Fruit fly (Drosophila melanogaster) whole organism, embryonic: ENCODE results near the gene udt.

Experiments
- ATbp ChIP-seq: fragments of 200-800 bp; sonication (Bioruptor generic); optimal IDR thresholded peaks from 2 replicates; lab custom pipeline; 2017; ENCODE audit warnings: missing biosample characterization, mild to moderate bottlenecking, missing genetic modification characterization, missing genetic modification reagents
- Adf1 ChIP-seq: fragments of 200-800 bp; sonication (Bioruptor generic); IDR thresholded peaks from 2 replicates; pipeline ENCODE4 v1.3.6; 2022; ENCODE audit warnings: missing biosample characterization, missing genetic modification characterization
- Atf6 ChIP-seq: fragments of 200-800 bp; sonication (Bioruptor generic); IDR thresholded peaks from 2 replicates; pipeline ENCODE4 v1.3.6; 2022; ENCODE audit warnings: missing biosample characterization, missing genetic modification characterization
- B-H2 ChIP-seq: fragments of 200-800 bp; sonication (Bioruptor generic); optimal IDR thresholded peaks from 2 replicates; lab custom pipeline; 2018; ENCODE audit warnings: missing biosample characterization, mild to moderate bottlenecking, missing genetic modification characterization
- BEAF-32 ChIP-seq: fragments of 200-800 bp; sonication (Bioruptor generic); optimal IDR thresholded peaks from 3 replicates; lab custom pipeline; 2017; ENCODE audit warnings: missing biosample characterization, missing genetic modification characterization, mild to moderate bottlenecking, moderate library complexity, missing genetic modification reagents
- BtbVII ChIP-seq: fragments of 200-800 bp; sonication (Bioruptor generic); optimal IDR thresholded peaks from 3 replicates; lab custom pipeline; 2017; ENCODE audit warnings: missing biosample characterization, mild to moderate bottlenecking, missing genetic modification characterization
- CG10431 ChIP-seq: fragments of 200-800 bp; sonication (Bioruptor generic); optimal IDR thresholded peaks from 3 replicates; lab custom pipeline; 2018; ENCODE audit warnings: missing biosample characterization, mild to moderate bottlenecking, missing genetic modification characterization
- CG10654 ChIP-seq: fragments of 200-800 bp; sonication (Bioruptor generic); optimal IDR thresholded peaks from 2 replicates; lab custom pipeline; 2016; ENCODE audit warnings: missing biosample characterization, missing genetic modification characterization
- CG11456 ChIP-seq: fragments of 200-800 bp; sonication (Bioruptor generic); IDR thresholded peaks from 3 replicates; pipeline ENCODE4 v1.3.6; 2022; ENCODE audit warnings: missing biosample characterization, missing genetic modification characterization
- CG12659 ChIP-seq: fragments of 200-800 bp; sonication (Bioruptor generic); optimal IDR thresholded peaks from 3 replicates; lab custom pipeline; 2017; ENCODE audit warnings: mild to moderate bottlenecking, missing biosample characterization, missing genetic modification reagents, missing genetic modification characterization
- CG13775 ChIP-seq: fragments of 200-800 bp; sonication (Bioruptor generic); optimal IDR thresholded peaks from 3 replicates; lab custom pipeline; 2017; ENCODE audit warnings: missing biosample characterization, mild to moderate bottlenecking, missing genetic modification characterization
- CG15514 ChIP-seq: fragments of 200-800 bp; sonication (Bioruptor generic); optimal IDR thresholded peaks from 3 replicates; lab custom pipeline; 2017; ENCODE audit warnings: missing biosample characterization, missing genetic modification characterization, mild to moderate bottlenecking, moderate library complexity, missing genetic modification reagents
- CG15601 ChIP-seq: fragments of 200-800 bp; sonication (Bioruptor generic); optimal IDR thresholded peaks from 3 replicates; lab custom pipeline; 2019; ENCODE audit warnings: missing biosample characterization, mild to moderate bottlenecking, missing genetic modification characterization, moderate library complexity
- CG18619 ChIP-seq: fragments of 200-800 bp; sonication (Bioruptor generic); optimal IDR thresholded peaks from 3 replicates; lab custom pipeline; 2017; ENCODE audit warnings: missing biosample characterization, mild to moderate bottlenecking, missing genetic modification characterization
- CG3281 ChIP-seq: fragments of 200-800 bp; sonication (Bioruptor generic); optimal IDR thresholded peaks from 3 replicates; lab custom pipeline; 2017; ENCODE audit warnings: missing biosample characterization, mild to moderate bottlenecking, missing genetic modification characterization
- CG43689 ChIP-seq: fragments of 200-800 bp; sonication (Bioruptor generic); IDR thresholded peaks from 2 replicates; pipeline ENCODE4 v1.3.6; 2022; ENCODE audit warnings: missing biosample characterization, missing genetic modification characterization
- CG4730 ChIP-seq: fragments of 200-800 bp; sonication (Bioruptor generic); IDR thresholded peaks from 2 replicates; pipeline ENCODE4 v1.3.6; 2022; ENCODE audit warnings: missing biosample characterization, missing genetic modification characterization
- CG6254 ChIP-seq: fragments of 200-800 bp; sonication (Bioruptor generic); optimal IDR thresholded peaks from 3 replicates; lab custom pipeline; 2017; ENCODE audit warnings: mild to moderate bottlenecking, missing biosample characterization, missing genetic modification reagents, missing genetic modification characterization
- CG7987 ChIP-seq: fragments of 200-800 bp; sonication (Bioruptor generic); optimal IDR thresholded peaks from 2 replicates; lab custom pipeline; 2018; ENCODE audit warnings: missing biosample characterization, mild to moderate bottlenecking, missing genetic modification characterization, moderate library complexity
- CG9437 ChIP-seq: fragments of 200-800 bp; sonication (Bioruptor generic); optimal IDR thresholded peaks from 2 replicates; lab custom pipeline; 2018; ENCODE audit warnings: missing biosample characterization, mild to moderate bottlenecking, missing genetic modification characterization
- CG9727 ChIP-seq: fragments of 200-800 bp; sonication (Bioruptor generic); optimal IDR thresholded peaks from 3 replicates; lab custom pipeline; 2017; ENCODE audit warnings: missing biosample characterization, mild to moderate bottlenecking, missing genetic modification characterization
- CG9797 ChIP-seq: fragments of 200-800 bp; sonication (Bioruptor generic); optimal IDR thresholded peaks from 3 replicates; lab custom pipeline; 2018; ENCODE audit warnings: missing biosample characterization, mild to moderate bottlenecking, missing genetic modification characterization
- CrebB ChIP-seq: fragments of 200-800 bp; sonication (Bioruptor generic); optimal IDR thresholded peaks from 3 replicates; lab custom pipeline; 2018; ENCODE audit warnings: missing biosample characterization, mild to moderate bottlenecking, missing genetic modification characterization
- D19A ChIP-seq: fragments of 200-800 bp; optimal IDR thresholded peaks from 3 replicates; lab custom pipeline; 2019; ENCODE audit warnings: missing biosample characterization, mild to moderate bottlenecking, missing genetic modification characterization, moderate library complexity
- Fer3 ChIP-seq: fragments of 200-800 bp; sonication (Bioruptor generic); optimal IDR thresholded peaks from 2 replicates; lab custom pipeline; 2018; ENCODE audit warnings: missing biosample characterization, mild to moderate bottlenecking, missing genetic modification characterization, moderate library complexity
- Gsc ChIP-seq: fragments of 200-800 bp; sonication (Bioruptor generic); IDR thresholded peaks from 2 replicates; pipeline ENCODE4 v1.3.6; 2022; ENCODE audit warnings: missing biosample characterization, missing genetic modification characterization
- Jarid2 ChIP-seq: fragments of 200-800 bp; sonication (Bioruptor generic); optimal IDR thresholded peaks from 3 replicates; lab custom pipeline; 2017; ENCODE audit warnings: mild to moderate bottlenecking, missing biosample characterization, missing genetic modification reagents, missing genetic modification characterization
- Mad ChIP-seq: fragments of 200-800 bp; sonication (Bioruptor generic); optimal IDR thresholded peaks from 2 replicates; lab custom pipeline; 2016; ENCODE audit warnings: missing biosample characterization, missing genetic modification characterization
- Med ChIP-seq: fragments of 200-800 bp; sonication (Bioruptor generic); peaks from one replicate; lab custom pipeline; 2016; ENCODE audit warnings: missing biosample characterization, missing genetic modification characterization, mild to moderate bottlenecking, inconsistent platforms, moderate library complexity
- Nf-YC ChIP-seq: fragments of 200-800 bp; optimal IDR thresholded peaks from 3 replicates; lab custom pipeline; 2019; ENCODE audit warnings: missing biosample characterization, mild to moderate bottlenecking, missing genetic modification characterization, moderate library complexity
- Side ChIP-seq: fragments of 200-800 bp; sonication (Bioruptor generic); optimal IDR thresholded peaks from 2 replicates; lab custom pipeline; 2016; ENCODE audit warnings: missing biosample characterization, missing genetic modification characterization
- Trl ChIP-seq, 3 experiments: fragments of >200 bp in 2 of 3; fragments of 200-800 bp in 1 of 3; sonication (Bioruptor generic) in 1 of 3; optimal IDR thresholded peaks; 2 replicates in 1 of 3; 3 replicates in 2 of 3; lab custom pipeline; 2016 to 2017; ENCODE audit warnings: missing biosample characterization in 1 of 3, missing genetic modification characterization in 1 of 3
- abd-A ChIP-seq: fragments of 200-800 bp; sonication (Bioruptor generic); optimal IDR thresholded peaks from 3 replicates; lab custom pipeline; 2019; ENCODE audit warnings: missing biosample characterization, mild to moderate bottlenecking, missing genetic modification characterization, moderate library complexity
- bcd ChIP-seq: fragments of 200-800 bp; sonication (Bioruptor generic); optimal IDR thresholded peaks from 2 replicates; lab custom pipeline; 2017; ENCODE audit warnings: missing biosample characterization, mild to moderate bottlenecking, missing genetic modification characterization
- chinmo ChIP-seq: fragments of 200-800 bp; sonication (Bioruptor generic); IDR thresholded peaks from 4 replicates; pipeline ENCODE4 v1.3.6; 2022; ENCODE audit warnings: missing biosample characterization, missing genetic modification characterization; ENCODE audit not compliant: partially characterized antibody
- ci ChIP-seq: fragments of 200-800 bp; sonication (Bioruptor generic); IDR thresholded peaks from 3 replicates; pipeline ENCODE4 v1.3.6; 2022; ENCODE audit warnings: missing biosample characterization, missing genetic modification characterization
- corto ChIP-seq: fragments of 200-800 bp; sonication (Bioruptor generic); optimal IDR thresholded peaks from 2 replicates; lab custom pipeline; 2016; ENCODE audit warnings: missing biosample characterization, mild to moderate bottlenecking, missing genetic modification characterization, moderate library complexity
- inv ChIP-seq: fragments of 200-800 bp; sonication (Bioruptor generic); IDR thresholded peaks from 2 replicates; pipeline ENCODE4 v1.3.6; 2022; ENCODE audit warnings: missing biosample characterization, missing genetic modification characterization; ENCODE audit not compliant: partially characterized antibody
- kni ChIP-seq: fragments of 200-800 bp; sonication (Bioruptor generic); optimal IDR thresholded peaks from 3 replicates; lab custom pipeline; 2017; ENCODE audit warnings: mild to moderate bottlenecking, missing biosample characterization, missing genetic modification reagents, missing genetic modification characterization
- lab ChIP-seq: fragments of 200-800 bp; sonication (Bioruptor generic); optimal IDR thresholded peaks from 3 replicates; lab custom pipeline; 2017; ENCODE audit warnings: missing biosample characterization, missing genetic modification characterization, mild to moderate bottlenecking, moderate library complexity, missing genetic modification reagents
- nau ChIP-seq: fragments of 200-800 bp; sonication (Bioruptor generic); optimal IDR thresholded peaks from 3 replicates; lab custom pipeline; 2017; ENCODE audit warnings: missing biosample characterization, mild to moderate bottlenecking, missing genetic modification characterization, missing genetic modification reagents
- org-1 ChIP-seq: fragments of 200-800 bp; sonication (Bioruptor generic); optimal IDR thresholded peaks from 2 replicates; lab custom pipeline; 2017; ENCODE audit warnings: missing biosample characterization, missing genetic modification characterization
- pfk ChIP-seq: fragments of 200-800 bp; sonication (Bioruptor generic); optimal IDR thresholded peaks from 2 replicates; lab custom pipeline; 2018; ENCODE audit warnings: missing biosample characterization, mild to moderate bottlenecking, missing genetic modification characterization, moderate library complexity
- pnt ChIP-seq: fragments of 200-800 bp; sonication (Bioruptor generic); optimal IDR thresholded peaks from 3 replicates; lab custom pipeline; 2016; ENCODE audit warnings: missing biosample characterization, missing genetic modification characterization
- scrt ChIP-seq: fragments of 200-800 bp; sonication (Bioruptor generic); optimal IDR thresholded peaks from 2 replicates; lab custom pipeline; 2018; ENCODE audit warnings: missing biosample characterization, mild to moderate bottlenecking, missing genetic modification characterization, moderate library complexity
- sd ChIP-seq: fragments of 200-800 bp; sonication (Bioruptor generic); optimal IDR thresholded peaks from 3 replicates; lab custom pipeline; 2018; ENCODE audit warnings: missing biosample characterization, mild to moderate bottlenecking, missing genetic modification characterization, moderate library complexity
- sens ChIP-seq: fragments of 200-800 bp; sonication (Bioruptor generic); peaks from one replicate; lab custom pipeline; 2016; ENCODE audit warnings: missing biosample characterization, missing genetic modification characterization
- seq ChIP-seq: fragments of 200-800 bp; sonication (Bioruptor generic); IDR thresholded peaks from 2 replicates; pipeline ENCODE4 v1.3.6; 2022; ENCODE audit warnings: missing biosample characterization, missing genetic modification characterization

The udt gene

DNA sequence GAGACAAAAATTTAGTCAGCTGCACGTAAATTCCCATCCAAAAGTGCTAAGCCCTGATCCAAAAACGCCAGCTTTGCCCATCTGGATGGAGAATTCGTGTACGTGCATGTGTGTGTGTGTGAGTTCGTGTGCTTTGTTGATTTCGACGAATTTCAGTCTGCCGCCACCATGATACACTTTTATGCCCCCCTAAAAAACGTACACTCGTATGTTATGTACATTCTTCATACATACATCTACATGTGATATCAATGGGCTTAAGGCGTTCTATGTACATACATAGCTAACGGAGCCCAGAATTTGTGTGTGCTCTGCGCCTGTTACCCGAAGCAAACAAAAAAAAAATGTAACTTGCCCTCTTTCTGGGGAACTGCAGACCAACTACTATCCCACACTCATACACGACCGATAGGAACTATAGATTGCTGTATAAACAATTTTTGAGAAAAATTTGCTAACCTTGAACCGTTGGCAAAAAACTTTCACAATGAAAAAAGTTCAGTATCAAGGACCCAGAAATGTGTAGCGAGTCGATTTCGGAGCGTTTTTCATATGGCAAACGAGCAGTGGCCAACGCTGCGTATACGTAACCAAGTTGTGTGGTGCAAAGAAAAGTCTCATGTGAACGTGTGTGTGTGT lies 37.2 kb downstream of the udt start (continued):
- peak; percentile 30 for TF ChIP-seq Fer3 (tag; lab: Kevin White, UChicago)
- TF ChIP-seq Atf6 (GFP tag; lab: Robert Waterston, UW), result peak; percentile 49; the same call in 1 of the 2 replicates
- TF ChIP-seq CG7987 (GFP tag; lab: Kevin White, UChicago), result peak; percentile 23
- no peak for TF ChIP-seq corto (GFP tag; lab: Kevin White, UChicago)
- peak; percentile 14 for TF ChIP-seq org-1 (GFP tag; lab: Kevin White, UChicago)
- TF ChIP-seq CG9437 (GFP tag; lab: Kevin White, UChicago), result peak; percentile 26
- no peak for TF ChIP-seq CG9797
- no peak for TF ChIP-seq CG4730 (GFP tag; lab: Robert Waterston, UW)
- peak; percentile 34 for TF ChIP-seq CG18619 (GFP tag; lab: Kevin White, UChicago)
- TF ChIP-seq CG43689, result no peak
- no peak for TF ChIP-seq inv (GFP tag; lab: Robert Waterston, UW)
- TF ChIP-seq chinmo (GFP tag; lab: Robert Waterston, UW), result 0 out of 4 replicates have a peak, but pooled peaks have one; percentile 32
- peak; percentile 68 for TF ChIP-seq lab (GFP tag; lab: Kevin White, UChicago)
- peak; percentile 71 for TF ChIP-seq abd-A (tag; lab: Kevin White, UChicago)
- TF ChIP-seq bcd (GFP tag; lab: Kevin White, UChicago), result no peak
- TF ChIP-seq BEAF-32 (GFP tag; lab: Kevin White, UChicago), result no peak
- peak; percentile 11 for TF ChIP-seq CG13775 (GFP tag; lab: Kevin White, UChicago)
- TF ChIP-seq CG3281, result peak; percentile 33
- TF ChIP-seq ci (GFP tag; lab: Robert Waterston, UW), result peak; percentile 50; the same call in 2 of the 3 replicates
- TF ChIP-seq CG10654 (GFP tag; lab: Kevin White, UChicago), result no peak
- peak in 1 of 2 experiments; percentile 1 for TF ChIP-seq Trl (optimal IDR thresholded peaks at IDR 0.05; lab: Kevin White, UChicago)
- no peak for TF ChIP-seq Trl (GFP tag; optimal IDR thresholded peaks at IDR 0.05; lab: Kevin White, UChicago)
- no peak for TF ChIP-seq Mad (GFP tag; lab: Kevin White, UChicago)
- peak; percentile 17; the same call in 1 of the 2 replicates for TF ChIP-seq Adf1 (GFP tag; lab: Robert Waterston, UW)
- TF ChIP-seq Side (GFP tag; lab: Kevin White, UChicago), result no peak
- peak; percentile 50 for TF ChIP-seq BtbVII (GFP tag; lab: Kevin White, UChicago)
- TF ChIP-seq seq (GFP tag; lab: Robert Waterston, UW), result no peak
- peak; percentile 32 for TF ChIP-seq CrebB
- TF ChIP-seq Gsc (GFP tag; lab: Robert Waterston, UW), result no peak
- peak; percentile 40 for TF ChIP-seq CG15514
- TF ChIP-seq nau (GFP tag; lab: Kevin White, UChicago), result peak; percentile 40
- peak; percentile 39 for TF ChIP-seq ATbp (GFP tag; lab: Kevin White, UChicago)
- TF ChIP-seq scrt, result peak; percentile 19
- peak; percentile 49 for TF ChIP-seq kni (GFP tag; lab: Kevin White, UChicago)
- TF ChIP-seq CG11456 (GFP tag; lab: Robert Waterston, UW), result no peak
- peak; percentile 66 for TF ChIP-seq sens (GFP tag; lab: Kevin White, UChicago)
- peak; percentile 35 for TF ChIP-seq CG15601 (tag; lab: Kevin White, UChicago)
- peak; percentile 14 for TF ChIP-seq Nf-YC (tag; lab: Kevin White, UChicago)
- no peak for TF ChIP-seq CG12659
- peak; percentile 61 for TF ChIP-seq sd (tag; lab: Kevin White, UChicago)
- TF ChIP-seq D19A (tag; lab: Kevin White, UChicago), result peak; percentile 38
- TF ChIP-seq Med, result peak; percentile 72
- peak; percentile 66 for TF ChIP-seq B-H2 (GFP tag; lab: Kevin White, UChicago)
- peak; percentile 52 for TF ChIP-seq CG10431 (GFP tag; lab: Kevin White, UChicago)
- TF ChIP-seq pfk (GFP tag; lab: Kevin White, UChicago), result peak; percentile 34
- peak; percentile 13 for TF ChIP-seq CG9727 (GFP tag; lab: Kevin White, UChicago)
- no peak for TF ChIP-seq pnt
- no peak for TF ChIP-seq CG6254 (GFP tag; lab: Kevin White, UChicago)
- no peak for TF ChIP-seq Jarid2 (GFP tag; lab: Kevin White, UChicago)
